Worm (Caenorhabditis elegans): ENCODE data around the gene B0563.6.

DNA sequence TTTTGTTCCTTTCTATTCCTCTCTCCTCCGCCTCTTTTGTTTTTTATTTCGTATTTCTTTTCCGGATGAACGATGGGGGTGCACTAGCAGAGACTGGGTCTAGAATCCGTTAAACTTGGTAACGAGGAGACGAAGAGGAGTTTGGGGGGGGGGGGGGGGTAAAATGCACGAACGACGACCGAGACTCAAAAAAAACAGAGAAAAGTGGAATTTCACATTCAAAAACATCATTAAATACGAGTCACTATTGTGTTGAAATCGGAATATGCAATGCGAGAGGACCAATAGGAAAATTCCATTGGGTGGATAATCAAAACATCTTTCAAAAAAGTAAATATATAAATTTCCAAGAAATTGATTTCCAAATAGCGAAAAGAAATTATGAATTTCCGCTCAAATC lies 16.7 kb downstream of the B0563.6 start, which contains the start of gene B0563.7:
- TF ChIP-seq nhr-179 (tag; optimal IDR thresholded peaks at IDR 0.05), result no peak
- no peak for TF ChIP-seq snpc-4 (GFP tag; optimal IDR thresholded peaks at IDR 0.05)
- no peak for TF ChIP-seq snpc-4 (tag; optimal IDR thresholded peaks at IDR 0.05)
- TF ChIP-seq Y95B8A.8 (GFP tag; IDR thresholded peaks at IDR 0.05), result no peak
